Fruit fly (Drosophila melanogaster): Measurements from ENCODE around the gene CG12121.

CG12121 gene

dm6 chrX:9243417-9243884, 11.3 kb upstream of the CG12121 start, which contains the start of the genes mxc and Larp7 (continued):
- TF ChIP-seq abd-A (tag; optimal IDR thresholded peaks at IDR 0.05) (no peak), Usf (GFP tag; optimal IDR thresholded peaks at IDR 0.05) (peak; percentile 47), CG2120 (GFP tag; optimal IDR thresholded peaks at IDR 0.05) (peak; percentile 82), CG7963 (GFP tag; IDR thresholded peaks at IDR 0.05; ENCODE audit: partially characterized antibody) (no peak), CG7839 (tag; optimal IDR thresholded peaks at IDR 0.05) (no peak), Gsc (GFP tag; IDR thresholded peaks at IDR 0.05) (no peak), dm (GFP tag; optimal IDR thresholded peaks at IDR 0.05) (peak; percentile 76), CG4282 (GFP tag; optimal IDR thresholded peaks at IDR 0.05) (peak; percentile 16), CG15696 (tag; optimal IDR thresholded peaks at IDR 0.05) (peak; percentile 54), odd (GFP tag; optimal IDR thresholded peaks at IDR 0.05) (no peak), yki (optimal IDR thresholded peaks at IDR 0.05) (no peak), dmrt11E (tag; optimal IDR thresholded peaks at IDR 0.05) (peak; percentile 39), Ada2b (GFP tag; IDR thresholded peaks at IDR 0.05) (no peak), Hand (GFP tag; optimal IDR thresholded peaks at IDR 0.05) (no peak), CG7987 (GFP tag; optimal IDR thresholded peaks at IDR 0.05) (no peak), MTF-1 (GFP tag; optimal IDR thresholded peaks at IDR 0.05; ENCODE audit: borderline replicate concordance) (no peak), grn (GFP tag; optimal IDR thresholded peaks at IDR 0.05) (no peak), BEAF-32 (GFP tag; optimal IDR thresholded peaks at IDR 0.05) (peak; percentile 94), kah (GFP tag; optimal IDR thresholded peaks at IDR 0.05) (no peak), CG11247 (GFP tag; IDR thresholded peaks at IDR 0.05) (0 out of 2 replicates have a peak, but pooled peaks have one; percentile 20), CG17568 (GFP tag; optimal IDR thresholded peaks at IDR 0.05) (no peak), vnd (GFP tag; IDR thresholded peaks at IDR 0.05; ENCODE audit: partially characterized antibody) (peak; percentile 87), corto (GFP tag; optimal IDR thresholded peaks at IDR 0.05) (no peak), Med (GFP tag) (peak; percentile 93), CG12769 (tag; optimal IDR thresholded peaks at IDR 0.05) (no peak), zf30C (GFP tag; optimal IDR thresholded peaks at IDR 0.05) (no peak), pum (GFP tag; optimal IDR thresholded peaks at IDR 0.05) (peak; percentile 63), CG17802 (tag; optimal IDR thresholded peaks at IDR 0.05) (peak; percentile 16), Ets97D (GFP tag; optimal IDR thresholded peaks at IDR 0.05) (peak; percentile 64), CG1024 (GFP tag; IDR thresholded peaks at IDR 0.05) (no peak), klu (GFP tag; IDR thresholded peaks at IDR 0.05) (peak; percentile 45; the same call in 1 of the 2 replicates), CG8765 (GFP tag; IDR thresholded peaks at IDR 0.05) (no peak), D (optimal IDR thresholded peaks at IDR 0.05) (no peak), D (GFP tag; optimal IDR thresholded peaks at IDR 0.05) (no peak), repo (GFP tag; optimal IDR thresholded peaks at IDR 0.05) (no peak), h (optimal IDR thresholded peaks at IDR 0.05) (no peak), gsb-n (tag; optimal IDR thresholded peaks at IDR 0.05) (no peak), Abd-B (GFP tag; optimal IDR thresholded peaks at IDR 0.05) (peak; percentile 66), CG31224 (GFP tag; IDR thresholded peaks at IDR 0.05) (0 out of 2 replicates have a peak, but pooled peaks have one; percentile 26), br (optimal IDR thresholded peaks at IDR 0.05) (no peak), CG30431 (GFP tag; optimal IDR thresholded peaks at IDR 0.05) (no peak), hkb (optimal IDR thresholded peaks at IDR 0.05) (peak; percentile 84), hkb (GFP tag; IDR thresholded peaks at IDR 0.05) (no peak; the same call in 1 of the 2 replicates), Eip74EF (GFP tag; optimal IDR thresholded peaks at IDR 0.05) (no peak), E2f1 (GFP tag; IDR thresholded peaks at IDR 0.05) (peak; percentile 72), vvl (GFP tag; IDR thresholded peaks at IDR 0.05) (peak; percentile 21; the same call in 1 of the 2 replicates), lola (GFP tag; optimal IDR thresholded peaks at IDR 0.05) (peak in 1 of 3 experiments; percentile 53), pfk (GFP tag; optimal IDR thresholded peaks at IDR 0.05) (no peak), CG4404 (GFP tag; IDR thresholded peaks at IDR 0.05) (peak; percentile 68), Dfd (GFP tag; optimal IDR thresholded peaks at IDR 0.05) (no peak), CG17385 (GFP tag; optimal IDR thresholded peaks at IDR 0.05) (peak; percentile 27)

All from whole organism, embryonic.